Fruit fly (Drosophila melanogaster) S2 (cell line): Measurements from ENCODE around the gene CG44362.

Experiments used
- CG8478 ChIP-seq: fragments of >200 bp; optimal IDR thresholded peaks from 2 replicates; lab custom pipeline; 2018
- CTCF ChIP-seq, 2 experiments: fragments of >200 bp; optimal IDR thresholded peaks; 2 replicates each; lab custom pipeline; 2018

Gene CG44362

DNA sequence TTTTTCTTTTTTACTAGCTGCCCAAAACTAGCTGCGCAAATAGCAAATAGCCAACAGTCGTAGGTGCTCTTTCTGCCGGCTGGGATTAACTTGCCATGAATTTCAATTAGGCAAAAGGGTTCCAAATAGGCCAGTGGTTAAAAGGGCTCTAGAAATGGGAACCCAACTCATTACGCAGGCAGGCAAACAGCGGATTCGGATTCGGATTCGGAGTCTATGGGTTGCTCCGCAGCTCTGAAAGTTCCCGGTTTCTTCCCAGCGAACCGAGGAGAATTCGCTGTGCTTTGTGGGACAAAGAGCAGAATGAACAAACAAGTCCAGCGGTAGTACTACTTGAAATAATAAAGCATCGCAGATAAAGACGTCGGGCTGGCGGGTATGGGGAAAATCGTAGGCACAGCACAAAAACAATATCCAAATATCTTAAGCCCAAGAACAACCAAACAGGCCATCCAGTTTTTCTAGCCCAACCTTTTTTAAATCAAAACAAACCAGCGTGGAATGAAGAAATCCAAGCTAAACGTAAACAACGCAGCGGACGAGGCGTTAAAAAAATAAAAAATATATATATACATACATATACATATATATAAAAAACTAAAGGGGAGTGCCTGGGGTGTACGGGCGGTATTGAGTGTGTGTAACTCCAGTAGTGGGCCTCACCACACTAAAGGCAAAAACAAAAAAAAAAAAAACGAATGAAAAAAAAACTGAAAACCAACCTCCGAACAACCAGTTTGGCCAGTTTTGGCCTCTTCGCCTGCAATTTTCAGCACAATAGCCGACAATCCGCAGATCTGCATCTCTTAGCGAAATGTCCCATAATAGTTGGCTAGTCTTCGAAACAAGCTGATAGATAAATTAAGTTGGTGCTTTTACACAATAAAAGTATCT lies 44.8 kb downstream of the CG44362 start:
- TF ChIP-seq CTCF (optimal IDR thresholded peaks at IDR 0.05; lab: Kevin White, UChicago) (no peak), CG8478 (lab: Kevin White, UChicago) (no peak)

DNA sequence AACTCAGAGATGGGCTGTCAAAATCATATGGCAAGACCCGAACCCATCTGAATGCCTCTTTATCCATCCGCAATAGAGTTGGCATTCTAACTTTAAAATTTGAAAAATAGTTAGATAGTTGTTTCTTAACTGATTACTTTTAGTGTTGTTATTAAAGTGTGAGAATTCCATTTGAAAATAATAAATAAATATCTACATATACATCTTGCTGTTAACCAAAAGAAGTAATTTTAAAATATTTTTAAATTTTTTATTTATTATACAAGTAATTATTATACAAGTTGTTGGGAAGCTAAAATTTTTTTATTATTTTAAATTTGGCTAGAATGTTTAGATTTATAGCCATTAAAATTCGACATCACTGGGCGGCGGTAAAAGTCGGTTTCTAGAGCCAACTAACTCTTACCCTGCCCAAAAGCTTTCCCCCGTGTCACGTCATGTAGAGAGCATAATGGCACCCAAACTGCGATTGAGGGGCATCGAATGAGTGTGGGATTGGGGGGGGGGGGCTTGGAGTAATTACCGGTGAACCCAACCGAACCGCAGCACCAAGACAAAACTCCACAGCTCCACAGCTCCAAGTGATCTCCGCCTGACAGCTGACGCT lies 46.2 kb downstream of the CG44362 start:
- TF ChIP-seq CG8478 (lab: Kevin White, UChicago) (no peak), CTCF (optimal IDR thresholded peaks at IDR 0.05; lab: Kevin White, UChicago) (no peak)

DNA sequence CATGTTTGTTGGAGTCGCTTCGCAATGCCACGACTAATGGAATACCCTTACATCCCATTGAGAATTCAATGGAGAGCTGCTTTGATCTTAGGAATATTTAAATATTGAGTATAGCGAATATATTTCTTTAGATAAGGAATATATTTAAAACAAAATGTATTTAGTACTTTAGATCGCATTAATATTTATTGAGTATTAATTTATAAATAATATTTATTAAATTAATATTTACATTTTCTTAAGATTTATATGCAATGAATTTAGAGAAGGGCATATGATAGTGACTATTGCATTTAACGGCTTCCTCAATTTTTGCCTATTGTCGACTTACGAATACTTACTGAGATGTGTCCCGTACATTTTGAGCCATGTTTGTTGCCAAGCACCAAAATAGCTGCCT lies 46.8 kb downstream of the CG44362 start:
- TF ChIP-seq CTCF (optimal IDR thresholded peaks at IDR 0.05; lab: Kevin White, UChicago) (no peak), CG8478 (lab: Kevin White, UChicago) (no peak)

DNA sequence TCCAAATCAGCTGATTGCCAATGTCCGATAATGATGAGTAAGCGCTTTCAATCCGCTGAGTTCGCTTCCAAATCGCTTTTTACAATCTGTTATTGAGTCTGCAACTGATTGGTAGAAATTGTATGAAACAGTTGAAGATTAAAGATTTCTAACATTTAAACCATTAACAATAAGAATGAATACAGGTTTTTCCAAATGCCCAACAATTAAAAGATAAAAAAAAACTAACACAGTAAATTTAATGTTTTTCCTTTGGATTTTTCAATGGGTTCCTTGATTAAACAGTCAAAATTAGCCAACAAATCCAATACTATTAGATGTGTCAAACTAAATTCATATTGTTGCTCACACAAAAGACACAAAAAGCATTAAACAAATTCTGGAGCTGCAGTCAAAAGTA lies 47.5 kb downstream of the CG44362 start, which contains the start of gene CG7557:
Gene CG7557 (plus strand): TSS at position 301 of the 400 bp plus-strand sequence.
- no peak for TF ChIP-seq CTCF (optimal IDR thresholded peaks at IDR 0.05; lab: Kevin White, UChicago)
- no peak for TF ChIP-seq CG8478 (lab: Kevin White, UChicago)

DNA sequence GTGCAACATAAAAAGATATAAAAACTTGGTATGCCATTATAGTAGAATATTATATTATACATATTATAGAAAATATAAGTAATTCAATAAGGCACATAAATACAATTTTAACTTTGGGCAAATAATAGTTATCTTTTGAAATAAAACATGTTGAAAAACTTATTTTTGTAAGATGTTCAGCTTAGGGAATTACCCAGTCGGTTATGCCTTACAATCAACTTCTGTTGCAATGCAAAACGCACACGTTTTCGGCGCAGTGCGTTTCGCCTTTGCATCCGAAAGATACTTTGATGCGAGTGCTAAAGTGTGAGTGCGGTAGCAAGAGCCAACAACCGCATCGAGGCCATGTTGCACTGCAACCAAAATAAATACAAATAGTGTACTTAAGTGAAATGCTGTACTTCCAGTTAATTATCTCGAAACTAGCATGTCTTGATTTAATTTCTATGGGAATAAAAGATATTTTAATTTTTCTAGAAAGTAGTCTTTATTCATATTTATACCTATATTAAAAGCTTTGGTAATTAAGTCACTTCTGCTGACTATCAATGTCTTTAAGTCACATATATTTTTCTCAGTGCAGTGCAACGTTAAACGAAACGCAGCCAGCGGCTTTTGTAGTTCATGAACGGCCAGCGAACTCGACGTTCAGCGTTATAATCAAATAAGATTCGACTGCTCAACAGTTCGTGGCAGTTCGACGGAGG lies 49.8 kb downstream of the CG44362 start:
- TF ChIP-seq CTCF (optimal IDR thresholded peaks at IDR 0.05; lab: Kevin White, UChicago): no peak
- no peak for TF ChIP-seq CG8478 (lab: Kevin White, UChicago)
